Fruit fly (Drosophila melanogaster): ENCODE data around the gene fd3F.

fd3F gene

dm6 chrX:3780884-3781283 lies 21.2 kb upstream of the fd3F start (continued):
- TF ChIP-seq inv (GFP tag; IDR thresholded peaks at IDR 0.05; ENCODE audit: partially characterized antibody) (no peak), CG34224 (GFP tag; IDR thresholded peaks at IDR 0.05; ENCODE audit: partially characterized antibody) (peak; percentile 57), CG11696 (GFP tag; IDR thresholded peaks at IDR 0.05) (no peak), Bgb (GFP tag; IDR thresholded peaks at IDR 0.05; ENCODE audit: partially characterized antibody) (peak; percentile 44; the same call in 1 of the 2 replicates), kah (GFP tag; optimal IDR thresholded peaks at IDR 0.05) (peak; percentile 51), CHES-1-like (GFP tag; optimal IDR thresholded peaks at IDR 0.05) (peak; percentile 8), CG13296 (GFP tag; optimal IDR thresholded peaks at IDR 0.05) (peak; percentile 27), HLH3B (GFP tag; IDR thresholded peaks at IDR 0.05) (no peak; the same call in 1 of the 2 replicates), fd102C (GFP tag; optimal IDR thresholded peaks at IDR 0.05) (no peak), CG15269 (tag; optimal IDR thresholded peaks at IDR 0.05) (no peak), abd-A (tag; optimal IDR thresholded peaks at IDR 0.05) (peak; percentile 66), CG6854 (GFP tag; optimal IDR thresholded peaks at IDR 0.05) (no peak), CG4707 (GFP tag; optimal IDR thresholded peaks at IDR 0.05) (no peak), CG12071 (GFP tag; optimal IDR thresholded peaks at IDR 0.05) (no peak), CG7987 (GFP tag; optimal IDR thresholded peaks at IDR 0.05) (peak; percentile 38), Chrac-16 (GFP tag; optimal IDR thresholded peaks at IDR 0.05) (no peak), Dip2 (GFP tag; IDR thresholded peaks at IDR 0.05) (no peak), Mes4 (GFP tag; optimal IDR thresholded peaks at IDR 0.05) (peak; percentile 33), CG10979 (tag; optimal IDR thresholded peaks at IDR 0.05) (no peak), nom (GFP tag; optimal IDR thresholded peaks at IDR 0.05) (peak; percentile 28), gcm2 (GFP tag; optimal IDR thresholded peaks at IDR 0.05) (no peak), grau (tag; optimal IDR thresholded peaks at IDR 0.05) (peak; percentile 40), Dbx (GFP tag; IDR thresholded peaks at IDR 0.05) (peak; percentile 23; the same call in 1 of the 3 replicates), Atf3 (GFP tag; optimal IDR thresholded peaks at IDR 0.05) (no peak), CG12104 (GFP tag; optimal IDR thresholded peaks at IDR 0.05) (no peak), oc (tag; optimal IDR thresholded peaks at IDR 0.05) (no peak), CG18476 (GFP tag; optimal IDR thresholded peaks at IDR 0.05) (no peak), gsb (GFP tag; IDR thresholded peaks at IDR 0.05) (no peak), repo (GFP tag; optimal IDR thresholded peaks at IDR 0.05) (peak; percentile 1), lilli (GFP tag; optimal IDR thresholded peaks at IDR 0.05) (peak; percentile 13), CG13894 (tag; optimal IDR thresholded peaks at IDR 0.05) (peak; percentile 16), CG8478 (optimal IDR thresholded peaks at IDR 0.05) (peak; percentile 37), jing (GFP tag; optimal IDR thresholded peaks at IDR 0.05) (no peak), sqz (GFP tag; optimal IDR thresholded peaks at IDR 0.05) (no peak), ems (GFP tag; optimal IDR thresholded peaks at IDR 0.05) (no peak), CG6813 (GFP tag; optimal IDR thresholded peaks at IDR 0.05) (peak; percentile 60), vfl (GFP tag; optimal IDR thresholded peaks at IDR 0.05) (peak; percentile 55), ttk (GFP tag; IDR thresholded peaks at IDR 0.05) (no peak), ac (GFP tag; optimal IDR thresholded peaks at IDR 0.05) (no peak), stwl (tag; optimal IDR thresholded peaks at IDR 0.05) (peak; percentile 98), CG10565 (GFP tag; optimal IDR thresholded peaks at IDR 0.05) (no peak), CG13775 (GFP tag; optimal IDR thresholded peaks at IDR 0.05) (no peak), zfh2 (GFP tag; optimal IDR thresholded peaks at IDR 0.05) (no peak), CG2875 (GFP tag; optimal IDR thresholded peaks at IDR 0.05) (no peak), CG8359 (GFP tag; optimal IDR thresholded peaks at IDR 0.05; ENCODE audit: borderline replicate concordance) (no peak), jigr1 (GFP tag; IDR thresholded peaks at IDR 0.05) (no peak), E2f1 (GFP tag; IDR thresholded peaks at IDR 0.05) (no peak), trem (tag; optimal IDR thresholded peaks at IDR 0.05) (peak; percentile 45), pzg (GFP tag; optimal IDR thresholded peaks at IDR 0.05) (peak; percentile 70), sim (GFP tag; IDR thresholded peaks at IDR 0.05) (no peak), CG12659 (GFP tag; optimal IDR thresholded peaks at IDR 0.05) (peak; percentile 59)

Measured in whole organism, embryonic.